Fruit fly (Drosophila melanogaster) whole organism, embryonic: ENCODE data around the gene CG42693.

Source experiments
- Adf1 ChIP-seq: fragments of 200-800 bp; sonication (Bioruptor generic); IDR thresholded peaks from 2 replicates; pipeline ENCODE4 v1.3.6; 2022; ENCODE audit warnings: missing biosample characterization, missing genetic modification characterization
- BEAF-32 ChIP-seq: fragments of 200-800 bp; sonication (Bioruptor generic); optimal IDR thresholded peaks from 3 replicates; lab custom pipeline; 2017; ENCODE audit warnings: missing biosample characterization, missing genetic modification characterization, mild to moderate bottlenecking, moderate library complexity, missing genetic modification reagents
- Blimp-1 ChIP-seq: fragments of 200-800 bp; sonication (Bioruptor generic); optimal IDR thresholded peaks from 3 replicates; lab custom pipeline; 2018; ENCODE audit warnings: missing biosample characterization, missing genetic modification characterization, mild to moderate bottlenecking, moderate library complexity, missing genetic modification reagents
- CG10267 ChIP-seq: fragments of 200-800 bp; sonication (Bioruptor generic); optimal IDR thresholded peaks from 2 replicates; lab custom pipeline; 2018; ENCODE audit warnings: missing biosample characterization, mild to moderate bottlenecking, missing genetic modification characterization, moderate library complexity
- CG1529 ChIP-seq: fragments of 200-800 bp; sonication (Bioruptor generic); optimal IDR thresholded peaks from 3 replicates; lab custom pipeline; 2018; ENCODE audit warnings: missing biosample characterization, missing genetic modification characterization
- CG1603 ChIP-seq: fragments of 200-800 bp; sonication (Bioruptor generic); optimal IDR thresholded peaks from 2 replicates; lab custom pipeline; 2019; ENCODE audit warnings: missing biosample characterization, mild to moderate bottlenecking, missing genetic modification characterization, moderate library complexity
- CG2889 ChIP-seq: fragments of 200-800 bp; sonication (Bioruptor generic); IDR thresholded peaks from 3 replicates; pipeline ENCODE4 v1.3.6; 2022; ENCODE audit warnings: missing biosample characterization, missing genetic modification characterization
- CG30403 ChIP-seq: fragments of 200-800 bp; sonication (Bioruptor generic); optimal IDR thresholded peaks from 3 replicates; lab custom pipeline; 2016; ENCODE audit warnings: missing biosample characterization, missing genetic modification characterization
- CG3065 ChIP-seq: fragments of 200-800 bp; sonication (Bioruptor generic); optimal IDR thresholded peaks from 2 replicates; lab custom pipeline; 2016; ENCODE audit warnings: missing biosample characterization, missing genetic modification characterization
- CG32767 ChIP-seq: fragments of 200-800 bp; sonication (Bioruptor generic); IDR thresholded peaks from 2 replicates; pipeline ENCODE4 v1.3.6; 2022; ENCODE audit warnings: missing biosample characterization, missing genetic modification characterization
- CG33213 ChIP-seq: fragments of 200-800 bp; sonication (Bioruptor generic); optimal IDR thresholded peaks from 3 replicates; lab custom pipeline; 2016; ENCODE audit warnings: missing biosample characterization, missing genetic modification characterization
- CG3726 ChIP-seq: fragments of 200-800 bp; sonication (Bioruptor generic); IDR thresholded peaks from 3 replicates; pipeline ENCODE4, ENCODE4 v1.3.6; 2022; ENCODE audit warnings: missing biosample characterization, missing genetic modification characterization
- CG4820 ChIP-seq: fragments of 200-800 bp; sonication (Bioruptor generic); optimal IDR thresholded peaks from 3 replicates; lab custom pipeline; 2016; ENCODE audit warnings: missing biosample characterization, missing genetic modification characterization
- CG6689 ChIP-seq: fragments of 200-800 bp; sonication (Bioruptor generic); IDR thresholded peaks from 2 replicates; pipeline ENCODE4 v1.3.6; 2022; ENCODE audit warnings: missing biosample characterization, missing genetic modification characterization
- CG7556 ChIP-seq: fragments of 200-800 bp; sonication (Bioruptor generic); optimal IDR thresholded peaks from 2 replicates; lab custom pipeline; 2017; ENCODE audit warnings: missing biosample characterization, mild to moderate bottlenecking, missing genetic modification characterization
- CG7839 ChIP-seq: fragments of 200-800 bp; sonication (Bioruptor generic); optimal IDR thresholded peaks from 3 replicates; lab custom pipeline; 2018; ENCODE audit warnings: missing biosample characterization, mild to moderate bottlenecking, missing genetic modification characterization, moderate library complexity
- CG8924 ChIP-seq: fragments of 200-800 bp; optimal IDR thresholded peaks from 3 replicates; lab custom pipeline; 2019; ENCODE audit warnings: missing biosample characterization, mild to moderate bottlenecking, missing genetic modification characterization, moderate library complexity
- CG9817 ChIP-seq: fragments of 200-800 bp; sonication (Bioruptor generic); optimal IDR thresholded peaks from 2 replicates; lab custom pipeline; 2018; ENCODE audit warnings: missing biosample characterization, mild to moderate bottlenecking, missing genetic modification characterization, moderate library complexity
- Camta ChIP-seq: fragments of 200-800 bp; sonication (Bioruptor generic); optimal IDR thresholded peaks from 2 replicates; lab custom pipeline; 2016; ENCODE audit warnings: missing biosample characterization, missing genetic modification characterization
- Ets65A ChIP-seq: fragments of 200-800 bp; sonication (Bioruptor generic); peaks from one replicate; lab custom pipeline; 2016; ENCODE audit warnings: missing biosample characterization, missing genetic modification characterization
- H15 ChIP-seq: fragments of 200-800 bp; sonication (Bioruptor generic); IDR thresholded peaks from 3 replicates; pipeline ENCODE4 v1.3.6; 2022; ENCODE audit warnings: missing biosample characterization, missing genetic modification characterization
- Mes4 ChIP-seq: fragments of 200-800 bp; sonication (Bioruptor generic); optimal IDR thresholded peaks from 2 replicates; lab custom pipeline; 2016; ENCODE audit warnings: missing biosample characterization, missing genetic modification characterization
- Mrtf ChIP-seq: fragments of 200-800 bp; sonication (Bioruptor generic); IDR thresholded peaks from 3 replicates; pipeline ENCODE4 v1.3.6; 2022; ENCODE audit warnings: missing biosample characterization, missing genetic modification characterization
- Myb ChIP-seq: fragments of 200-800 bp; sonication (Bioruptor generic); optimal IDR thresholded peaks from 2 replicates; lab custom pipeline; 2016; ENCODE audit warnings: missing biosample characterization, missing genetic modification characterization
- Sox102F ChIP-seq: fragments of 200-800 bp; sonication (Bioruptor generic); optimal IDR thresholded peaks from 2 replicates; lab custom pipeline; 2018; ENCODE audit warnings: missing biosample characterization, mild to moderate bottlenecking, missing genetic modification characterization, moderate library complexity
- Ssrp ChIP-seq: fragments of 200-800 bp; sonication (Bioruptor generic); optimal IDR thresholded peaks from 2 replicates; lab custom pipeline; 2018; ENCODE audit warnings: missing biosample characterization, mild to moderate bottlenecking, missing genetic modification characterization, moderate library complexity
- Xrp1 ChIP-seq: fragments of 200-800 bp; sonication (Bioruptor generic); IDR thresholded peaks from 2 replicates; pipeline ENCODE4 v1.3.6; 2022; ENCODE audit warnings: missing biosample characterization, missing genetic modification characterization
- ase ChIP-seq: fragments of 200-800 bp; sonication (Bioruptor generic); IDR thresholded peaks from 3 replicates; pipeline ENCODE4 v1.3.6; 2022; ENCODE audit warnings: missing biosample characterization, missing genetic modification characterization
- bbx ChIP-seq: fragments of 200-800 bp; sonication (Bioruptor generic); IDR thresholded peaks from 2 replicates; pipeline ENCODE4 v1.3.6; 2022; ENCODE audit warnings: missing biosample characterization, missing genetic modification characterization; ENCODE audit not compliant: partially characterized antibody
- bsh ChIP-seq, 2 experiments: fragments of 200-800 bp; sonication (Bioruptor generic); optimal IDR thresholded peaks; 2 replicates each; lab custom pipeline; 2017 to 2018; ENCODE audit warnings: mild to moderate bottlenecking in 2 of 2, missing biosample characterization in 2 of 2, missing genetic modification characterization in 2 of 2, moderate library complexity in 1 of 2
- caup ChIP-seq: fragments of 200-800 bp; sonication (Bioruptor generic); optimal IDR thresholded peaks from 3 replicates; lab custom pipeline; 2017; ENCODE audit warnings: missing biosample characterization, mild to moderate bottlenecking, missing genetic modification characterization, moderate library complexity; ENCODE audit not compliant: severe bottlenecking
- chif ChIP-seq, 2 experiments: fragments of 200-800 bp; sonication (Bioruptor generic); optimal IDR thresholded peaks; 3 replicates each; lab custom pipeline; 2016; ENCODE audit warnings: missing biosample characterization in 2 of 2, missing genetic modification characterization in 2 of 2
- dmrt11E ChIP-seq: fragments of 200-800 bp; sonication (Bioruptor generic); optimal IDR thresholded peaks from 3 replicates; lab custom pipeline; 2018; ENCODE audit warnings: missing biosample characterization, mild to moderate bottlenecking, missing genetic modification characterization, moderate library complexity
- fu2 ChIP-seq: fragments of 200-800 bp; sonication (Bioruptor generic); optimal IDR thresholded peaks from 2 replicates; lab custom pipeline; 2016; ENCODE audit warnings: missing biosample characterization, missing genetic modification characterization
- gem ChIP-seq: fragments of 200-800 bp; sonication (Bioruptor generic); optimal IDR thresholded peaks from 2 replicates; lab custom pipeline; 2019; ENCODE audit warnings: missing biosample characterization, mild to moderate bottlenecking, missing genetic modification characterization, moderate library complexity
- grau ChIP-seq: fragments of 200-800 bp; optimal IDR thresholded peaks from 3 replicates; lab custom pipeline; 2019; ENCODE audit warnings: missing biosample characterization, mild to moderate bottlenecking, missing genetic modification characterization, moderate library complexity
- hkb ChIP-seq, 2 experiments: fragments of 200-800 bp in 1 of 2; fragments of >200 bp in 1 of 2; sonication (Bioruptor generic) in 1 of 2; IDR thresholded peaks in 1 of 2; optimal IDR thresholded peaks in 1 of 2; 2 replicates each; pipeline versions ENCODE4 v1.3.6 to Lab custom; 2017 to 2022; ENCODE audit warnings: missing biosample characterization in 1 of 2, missing genetic modification characterization in 1 of 2
- knrl ChIP-seq: fragments of 200-800 bp; sonication (Bioruptor generic); IDR thresholded peaks from 3 replicates; pipeline ENCODE4 v1.3.6; 2022; ENCODE audit warnings: missing biosample characterization, missing genetic modification characterization; ENCODE audit not compliant: partially characterized antibody
- nmo ChIP-seq: fragments of 200-800 bp; sonication (Bioruptor generic); optimal IDR thresholded peaks from 2 replicates; lab custom pipeline; 2018; ENCODE audit warnings: missing biosample characterization, mild to moderate bottlenecking, missing genetic modification characterization, moderate library complexity
- peb ChIP-seq: fragments of 200-800 bp; sonication (Bioruptor generic); IDR thresholded peaks from 2 replicates; pipeline ENCODE4 v1.3.6; 2022; ENCODE audit warnings: missing biosample characterization, missing genetic modification characterization
- ranshi ChIP-seq: fragments of 200-800 bp; sonication (Bioruptor generic); IDR thresholded peaks from 2 replicates; pipeline ENCODE4 v1.3.6; 2022; ENCODE audit warnings: missing biosample characterization, missing genetic modification characterization
- sens ChIP-seq: fragments of 200-800 bp; sonication (Bioruptor generic); peaks from one replicate; lab custom pipeline; 2016; ENCODE audit warnings: missing biosample characterization, missing genetic modification characterization
- shn ChIP-seq: fragments of 200-800 bp; sonication (Bioruptor generic); optimal IDR thresholded peaks from 3 replicates; lab custom pipeline; 2016; ENCODE audit warnings: missing biosample characterization, missing genetic modification characterization
- sisA ChIP-seq: fragments of 200-800 bp; sonication (Bioruptor generic); IDR thresholded peaks from 2 replicates; pipeline ENCODE4 v1.3.6; 2022; ENCODE audit warnings: missing biosample characterization, missing genetic modification characterization
- tio ChIP-seq: fragments of 200-800 bp; sonication (Bioruptor generic); optimal IDR thresholded peaks from 2 replicates; lab custom pipeline; 2017; ENCODE audit warnings: missing biosample characterization, missing genetic modification characterization, inconsistent platforms
- vfl ChIP-seq: fragments of 200-800 bp; sonication (Bioruptor generic); optimal IDR thresholded peaks from 2 replicates; lab custom pipeline; 2016; ENCODE audit warnings: missing biosample characterization, missing genetic modification characterization

Gene CG42693

DNA sequence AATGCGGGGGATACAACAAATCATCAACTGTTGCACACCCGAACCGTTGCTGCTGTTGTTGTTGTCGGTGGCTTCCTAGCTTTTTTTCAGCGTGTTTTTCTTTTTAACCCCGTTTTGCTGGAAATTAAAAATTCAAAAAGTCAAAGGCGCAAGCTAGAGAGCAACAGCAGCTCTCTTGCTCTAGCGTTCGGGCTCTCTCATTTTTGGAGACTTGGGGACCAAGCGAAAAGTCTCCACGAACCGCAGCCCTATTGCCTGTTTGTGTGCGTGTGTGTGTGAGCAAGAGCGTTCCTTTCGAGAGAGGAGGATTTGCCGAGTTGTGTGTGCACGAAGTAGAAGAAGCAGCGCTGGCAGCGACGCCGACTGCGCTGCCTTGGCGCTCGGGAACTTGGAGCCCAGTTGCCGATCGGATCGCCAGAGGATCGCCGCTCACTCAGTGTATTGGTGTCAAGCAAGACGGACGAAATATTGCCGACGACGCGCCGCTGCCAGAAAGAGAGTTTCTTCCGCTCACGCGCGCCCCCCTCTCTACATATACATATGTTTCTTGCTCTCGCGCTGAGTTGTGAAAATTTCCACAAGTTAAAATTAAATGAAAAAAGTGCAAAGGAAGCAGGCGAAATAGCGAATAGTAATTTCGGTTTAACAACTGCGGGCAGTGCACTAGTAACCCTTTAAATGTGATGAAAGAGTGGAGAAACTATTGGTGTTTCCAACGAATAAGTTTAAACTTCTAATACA is 16.6 kb upstream of the CG42693 start (continued):
- TF ChIP-seq CG9817 (tag; lab: Kevin White, UChicago) (no peak), fu2 (no peak), CG3065 (no peak), Mrtf (GFP tag; lab: Robert Waterston, UW) (no peak), CG2889 (GFP tag; lab: Robert Waterston, UW) (no peak), BEAF-32 (no peak), Adf1 (GFP tag; lab: Robert Waterston, UW) (peak; percentile 98), ranshi (GFP tag; lab: Robert Waterston, UW) (no peak), CG1529 (GFP tag; lab: Kevin White, UChicago) (no peak), Blimp-1 (GFP tag; lab: Kevin White, UChicago) (no peak), tio (GFP tag; lab: Kevin White, UChicago) (no peak), Xrp1 (no peak), bbx (GFP tag; lab: Robert Waterston, UW) (0 out of 2 replicates have a peak, but pooled peaks have one; percentile 9), H15 (GFP tag; lab: Robert Waterston, UW) (no peak)

DNA sequence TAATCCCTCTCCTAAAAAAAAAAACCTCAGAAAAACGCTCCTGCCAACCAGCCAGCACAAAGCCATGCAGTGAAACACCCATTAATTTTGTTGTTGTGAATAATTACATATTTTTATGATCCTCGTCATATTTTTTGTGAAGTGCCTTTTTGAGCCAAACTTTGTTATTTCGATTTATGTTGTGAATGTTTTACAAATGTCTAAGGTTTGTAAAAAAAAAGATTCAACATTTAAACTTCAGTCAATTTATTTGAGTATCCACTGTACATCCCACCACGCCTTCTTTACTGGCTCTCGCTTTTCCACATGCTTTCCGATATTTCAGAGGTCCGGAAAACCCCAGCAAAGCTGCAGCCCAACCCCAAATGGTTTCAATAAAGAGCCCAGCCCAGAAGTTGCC is 16.0 kb upstream of the CG42693 start:
- TF ChIP-seq sens (GFP tag; lab: Kevin White, UChicago) = peak; percentile 74
- TF ChIP-seq gem = peak; percentile 33
- no peak for TF ChIP-seq peb
- TF ChIP-seq Mes4 (GFP tag; lab: Kevin White, UChicago) = peak; percentile 3
- peak; percentile 25 for TF ChIP-seq dmrt11E (tag; lab: Kevin White, UChicago)
- TF ChIP-seq grau (tag; lab: Kevin White, UChicago) = peak; percentile 62
- TF ChIP-seq CG30403 (GFP tag; lab: Kevin White, UChicago) = peak; percentile 12
- TF ChIP-seq CG6689 (GFP tag; lab: Robert Waterston, UW) = no peak
- peak; percentile 30 for TF ChIP-seq nmo
- no peak for TF ChIP-seq caup (GFP tag; lab: Kevin White, UChicago)
- TF ChIP-seq CG7556 (GFP tag; lab: Kevin White, UChicago) = peak; percentile 6
- TF ChIP-seq chif (GFP tag; optimal IDR thresholded peaks at IDR 0.05; lab: Kevin White, UChicago) = peak in 1 of 2 experiments; percentile 25
- TF ChIP-seq shn = peak; percentile 9
- no peak for TF ChIP-seq knrl (GFP tag; lab: Robert Waterston, UW)
- TF ChIP-seq CG7839 (tag; lab: Kevin White, UChicago) = peak; percentile 1
- TF ChIP-seq Ssrp = peak; percentile 2
- peak; percentile 19 for TF ChIP-seq hkb (optimal IDR thresholded peaks at IDR 0.05; lab: Kevin White, UChicago)
- no peak for TF ChIP-seq hkb (GFP tag; IDR thresholded peaks at IDR 0.05; lab: Robert Waterston, UW)
- TF ChIP-seq bsh (GFP tag; optimal IDR thresholded peaks at IDR 0.05; lab: Kevin White, UChicago) = peak in 1 of 2 experiments; percentile 9

DNA sequence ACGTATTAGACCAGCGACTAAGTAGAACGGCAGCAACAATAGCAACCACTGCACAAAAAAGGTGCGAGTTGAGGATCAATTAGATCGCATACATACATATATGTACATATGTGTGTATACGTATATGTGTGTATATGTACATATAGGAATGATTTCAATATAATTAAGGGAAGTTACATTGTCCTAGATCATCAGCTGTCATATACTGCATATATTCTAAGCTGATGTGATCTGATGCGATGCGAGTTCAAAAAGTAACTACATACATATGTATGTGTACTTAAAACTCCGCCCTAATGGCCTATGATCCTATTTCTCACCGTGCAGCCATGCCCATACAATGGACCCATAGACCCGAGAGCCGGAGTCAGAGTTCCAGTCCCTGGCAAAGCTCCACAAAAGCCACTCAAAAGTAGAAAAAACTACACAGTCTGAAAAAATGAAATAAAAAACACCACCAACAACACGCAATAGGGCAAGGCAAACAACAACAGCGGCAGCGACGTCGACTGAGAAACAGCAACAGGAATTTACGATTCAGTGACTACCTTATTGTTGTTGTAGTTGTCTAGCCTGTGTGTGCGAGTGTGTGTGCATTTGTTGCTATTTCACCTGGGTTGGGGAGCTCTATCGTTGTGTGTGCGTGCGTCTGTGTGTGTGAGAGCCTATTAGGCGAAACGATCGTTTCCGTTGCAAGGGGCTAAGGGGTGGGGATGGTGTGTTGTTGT is 15.2 kb upstream of the CG42693 start:
- TF ChIP-seq vfl (GFP tag; lab: Kevin White, UChicago) (no peak), CG4820 (GFP tag; lab: Kevin White, UChicago) (peak; percentile 15), Adf1 (GFP tag; lab: Robert Waterston, UW) (peak; percentile 84), peb (0 out of 2 replicates have a peak, but pooled peaks have one; percentile 6), Sox102F (GFP tag; lab: Kevin White, UChicago) (peak; percentile 37), CG33213 (GFP tag; lab: Kevin White, UChicago) (no peak), CG32767 (GFP tag; lab: Robert Waterston, UW) (no peak), Myb (no peak), CG8924 (tag; lab: Kevin White, UChicago) (peak; percentile 35), sisA (GFP tag; lab: Robert Waterston, UW) (0 out of 2 replicates have a peak, but pooled peaks have one; percentile 20), Camta (GFP tag; lab: Kevin White, UChicago) (peak; percentile 29), CG1529 (GFP tag; lab: Kevin White, UChicago) (no peak), CG7556 (GFP tag; lab: Kevin White, UChicago) (peak; percentile 38), Ets65A (GFP tag; lab: Kevin White, UChicago) (no peak), CG3726 (GFP tag; lab: Robert Waterston, UW) (no peak), CG10267 (tag; lab: Kevin White, UChicago) (peak; percentile 2), ase (no peak), CG1603 (tag; lab: Kevin White, UChicago) (peak; percentile 51)
